Fruit fly (Drosophila melanogaster) whole organism, prepupa: ENCODE measurements around the gene Task6.

Experiments
- Blimp-1 ChIP-seq: fragments of 200-800 bp; sonication (Bioruptor generic); optimal IDR thresholded peaks from 3 replicates; lab custom pipeline; 2017; ENCODE audit warnings: missing biosample characterization, missing genetic modification characterization, mild to moderate bottlenecking, moderate library complexity, missing genetic modification reagents
- CG10631 ChIP-seq: fragments of 200-800 bp; sonication (Bioruptor generic); optimal IDR thresholded peaks from 2 replicates; lab custom pipeline; 2016; ENCODE audit warnings: missing biosample characterization, missing genetic modification characterization
- CG10669 ChIP-seq: fragments of 200-800 bp; sonication (Bioruptor generic); optimal IDR thresholded peaks from 3 replicates; lab custom pipeline; 2018; ENCODE audit warnings: missing biosample characterization, mild to moderate bottlenecking, missing genetic modification characterization, moderate library complexity
- CG11294 ChIP-seq: fragments of 200-800 bp; sonication (Bioruptor generic); IDR thresholded peaks from 2 replicates; pipeline ENCODE4 v1.3.6; 2022; ENCODE audit warnings: missing biosample characterization, missing genetic modification characterization
- CG11762 ChIP-seq: fragments of 200-800 bp; sonication (Bioruptor generic); optimal IDR thresholded peaks from 3 replicates; lab custom pipeline; 2016; ENCODE audit warnings: missing biosample characterization, missing genetic modification characterization; ENCODE audit not compliant: insufficient read depth
- CG11902 ChIP-seq: fragments of 200-800 bp; sonication (Bioruptor generic); optimal IDR thresholded peaks from 3 replicates; lab custom pipeline; 2016; ENCODE audit warnings: missing biosample characterization, missing genetic modification characterization
- CG15336 ChIP-seq: fragments of 200-800 bp; sonication (Bioruptor generic); IDR thresholded peaks from 2 replicates; pipeline ENCODE4 v1.3.6; 2022; ENCODE audit warnings: missing biosample characterization, missing genetic modification characterization
- CG1621 ChIP-seq: fragments of 200-800 bp; sonication (Bioruptor generic); optimal IDR thresholded peaks from 3 replicates; lab custom pipeline; 2018; ENCODE audit warnings: missing biosample characterization, mild to moderate bottlenecking, missing genetic modification characterization
- CG16779 ChIP-seq: fragments of 200-800 bp; sonication (Bioruptor generic); optimal IDR thresholded peaks from 3 replicates; lab custom pipeline; 2017; ENCODE audit warnings: missing biosample characterization, mild to moderate bottlenecking, missing genetic modification characterization
- CG3032 ChIP-seq: fragments of 200-800 bp; optimal IDR thresholded peaks from 2 replicates; lab custom pipeline; 2019; ENCODE audit warnings: missing biosample characterization, mild to moderate bottlenecking, missing genetic modification characterization, moderate library complexity
- CG32006 ChIP-seq: fragments of 200-800 bp; sonication (Bioruptor generic); optimal IDR thresholded peaks from 3 replicates; lab custom pipeline; 2017; ENCODE audit warnings: missing biosample characterization, mild to moderate bottlenecking, missing genetic modification characterization
- CG34406 ChIP-seq: fragments of 200-800 bp; sonication (Bioruptor generic); optimal IDR thresholded peaks from 3 replicates; lab custom pipeline; 2016; ENCODE audit warnings: missing biosample characterization, missing genetic modification characterization
- CG4318 ChIP-seq: fragments of 200-800 bp; sonication (Bioruptor generic); optimal IDR thresholded peaks from 3 replicates; lab custom pipeline; 2017; ENCODE audit warnings: missing biosample characterization, mild to moderate bottlenecking, missing genetic modification characterization
- CG6276 ChIP-seq: fragments of 200-800 bp; sonication (Bioruptor generic); optimal IDR thresholded peaks from 2 replicates; lab custom pipeline; 2017; ENCODE audit warnings: missing biosample characterization, mild to moderate bottlenecking, missing genetic modification characterization
- CG6792 ChIP-seq: fragments of 200-800 bp; sonication (Bioruptor generic); optimal IDR thresholded peaks from 3 replicates; lab custom pipeline; 2016; ENCODE audit warnings: missing biosample characterization, missing genetic modification characterization
- CG6808 ChIP-seq: fragments of 200-800 bp; sonication (Bioruptor generic); optimal IDR thresholded peaks from 3 replicates; lab custom pipeline; 2017; ENCODE audit warnings: missing biosample characterization, missing genetic modification characterization, mild to moderate bottlenecking, moderate library complexity, missing genetic modification reagents
- CG6854 ChIP-seq: fragments of 200-800 bp; sonication (Bioruptor generic); optimal IDR thresholded peaks from 2 replicates; lab custom pipeline; 2017; ENCODE audit warnings: missing biosample characterization, mild to moderate bottlenecking, missing genetic modification characterization
- CG8119 ChIP-seq: fragments of 200-800 bp; sonication (Bioruptor generic); IDR thresholded peaks from 3 replicates; pipeline ENCODE4 v1.3.6; 2022; ENCODE audit warnings: missing biosample characterization, missing genetic modification characterization
- CG8319 ChIP-seq: fragments of 200-800 bp; sonication (Bioruptor generic); optimal IDR thresholded peaks from 3 replicates; lab custom pipeline; 2016; ENCODE audit warnings: missing biosample characterization, missing genetic modification characterization
- CG9139 ChIP-seq: fragments of 200-800 bp; sonication (Bioruptor generic); optimal IDR thresholded peaks from 3 replicates; lab custom pipeline; 2017; ENCODE audit warnings: missing biosample characterization, mild to moderate bottlenecking, missing genetic modification characterization
- Eip75B ChIP-seq: fragments of 200-800 bp; sonication (Bioruptor generic); optimal IDR thresholded peaks from 3 replicates; lab custom pipeline; 2016; ENCODE audit warnings: missing biosample characterization, missing genetic modification characterization
- Eip78C ChIP-seq: fragments of 200-800 bp; sonication (Bioruptor generic); peaks from one replicate; lab custom pipeline; 2016; ENCODE audit warnings: missing biosample characterization, missing genetic modification characterization
- Ets21C ChIP-seq: fragments of 200-800 bp; sonication (Bioruptor generic); optimal IDR thresholded peaks from 3 replicates; lab custom pipeline; 2016; ENCODE audit warnings: missing biosample characterization, missing genetic modification characterization
- Ets96B ChIP-seq: fragments of 200-800 bp; optimal IDR thresholded peaks from 2 replicates; lab custom pipeline; 2019; ENCODE audit warnings: missing biosample characterization, mild to moderate bottlenecking, missing genetic modification characterization, moderate library complexity
- Gug ChIP-seq: fragments of 200-800 bp; sonication (Bioruptor generic); IDR thresholded peaks from 2 replicates; pipeline ENCODE4 v1.3.6; 2022; ENCODE audit warnings: missing biosample characterization, missing genetic modification characterization
- Hr39 ChIP-seq: fragments of 200-800 bp; sonication (Bioruptor generic); optimal IDR thresholded peaks from 2 replicates; lab custom pipeline; 2016; ENCODE audit warnings: missing biosample characterization, missing genetic modification characterization
- Hr4 ChIP-seq: fragments of 200-800 bp; sonication (Bioruptor generic); optimal IDR thresholded peaks from 3 replicates; lab custom pipeline; 2016; ENCODE audit warnings: missing biosample characterization, missing genetic modification characterization
- Lpt ChIP-seq: fragments of 200-800 bp; sonication (Bioruptor generic); optimal IDR thresholded peaks from 3 replicates; lab custom pipeline; 2016; ENCODE audit warnings: missing biosample characterization, missing genetic modification characterization
- Met ChIP-seq: fragments of 200-800 bp; sonication (Bioruptor generic); optimal IDR thresholded peaks from 3 replicates; lab custom pipeline; 2016; ENCODE audit warnings: missing biosample characterization, missing genetic modification characterization
- OdsH ChIP-seq: fragments of 200-800 bp; sonication (Bioruptor generic); optimal IDR thresholded peaks from 3 replicates; lab custom pipeline; 2016; ENCODE audit warnings: missing biosample characterization, missing genetic modification characterization
- Smox ChIP-seq: fragments of 200-800 bp; sonication (Bioruptor generic); optimal IDR thresholded peaks from 3 replicates; lab custom pipeline; 2016; ENCODE audit warnings: missing biosample characterization, missing genetic modification characterization
- Sox14 ChIP-seq: fragments of 200-800 bp; sonication (Bioruptor generic); optimal IDR thresholded peaks from 3 replicates; lab custom pipeline; 2016; ENCODE audit warnings: missing biosample characterization, missing genetic modification characterization
- achi ChIP-seq: fragments of 200-800 bp; sonication (Bioruptor generic); optimal IDR thresholded peaks from 3 replicates; lab custom pipeline; 2016; ENCODE audit warnings: missing biosample characterization, missing genetic modification characterization
- acj6 ChIP-seq: fragments of 200-800 bp; sonication (Bioruptor generic); optimal IDR thresholded peaks from 3 replicates; lab custom pipeline; 2016; ENCODE audit warnings: missing biosample characterization, missing genetic modification characterization
- cyc ChIP-seq: fragments of 200-800 bp; sonication (Bioruptor generic); optimal IDR thresholded peaks from 3 replicates; lab custom pipeline; 2016; ENCODE audit warnings: missing biosample characterization, missing genetic modification characterization
- dac ChIP-seq: fragments of 200-800 bp; sonication (Bioruptor generic); optimal IDR thresholded peaks from 2 replicates; lab custom pipeline; 2017; ENCODE audit warnings: missing biosample characterization, mild to moderate bottlenecking, missing genetic modification characterization
- dsx ChIP-seq: fragments of 200-800 bp; optimal IDR thresholded peaks from 3 replicates; lab custom pipeline; 2019; ENCODE audit warnings: missing biosample characterization, mild to moderate bottlenecking, missing genetic modification characterization, moderate library complexity; ENCODE audit not compliant: poor library complexity, severe bottlenecking
- eg ChIP-seq: fragments of 200-800 bp; sonication (Bioruptor generic); IDR thresholded peaks from 3 replicates; pipeline ENCODE4 v1.3.6; 2022; ENCODE audit warnings: missing biosample characterization, missing genetic modification characterization
- fd59A ChIP-seq: fragments of 200-800 bp; sonication (Bioruptor generic); optimal IDR thresholded peaks from 2 replicates; lab custom pipeline; 2017; ENCODE audit warnings: missing biosample characterization, mild to moderate bottlenecking, missing genetic modification characterization, missing genetic modification reagents
- fd85E ChIP-seq: fragments of 200-800 bp; sonication (Bioruptor generic); optimal IDR thresholded peaks from 3 replicates; lab custom pipeline; 2016; ENCODE audit warnings: missing biosample characterization, missing genetic modification characterization
- fkh ChIP-seq: fragments of 200-800 bp; sonication (Bioruptor generic); optimal IDR thresholded peaks from 3 replicates; lab custom pipeline; 2017; ENCODE audit warnings: missing biosample characterization, mild to moderate bottlenecking, missing genetic modification characterization, moderate library complexity
- lz ChIP-seq: fragments of 200-800 bp; sonication (Bioruptor generic); optimal IDR thresholded peaks from 3 replicates; lab custom pipeline; 2016; ENCODE audit warnings: missing biosample characterization, missing genetic modification characterization
- net ChIP-seq: fragments of 200-800 bp; sonication (Bioruptor generic); optimal IDR thresholded peaks from 3 replicates; lab custom pipeline; 2016; ENCODE audit warnings: missing biosample characterization, missing genetic modification characterization
- salr ChIP-seq, 2 experiments: fragments of 200-800 bp; sonication (Bioruptor generic); optimal IDR thresholded peaks; 3 replicates each; lab custom pipeline; 2016 to 2018; ENCODE audit warnings: missing biosample characterization in 2 of 2, missing genetic modification characterization in 2 of 2, mild to moderate bottlenecking in 1 of 2
- spab ChIP-seq: fragments of 200-800 bp; sonication (Bioruptor generic); optimal IDR thresholded peaks from 2 replicates; lab custom pipeline; 2017; ENCODE audit warnings: missing biosample characterization, mild to moderate bottlenecking, missing genetic modification characterization, missing genetic modification reagents
- ss ChIP-seq, 2 experiments: fragments of 200-800 bp; sonication (Bioruptor generic); optimal IDR thresholded peaks; 2 replicates in 1 of 2; 3 replicates in 1 of 2; lab custom pipeline; 2017 to 2018; ENCODE audit warnings: mild to moderate bottlenecking in 2 of 2, missing biosample characterization in 2 of 2, missing genetic modification characterization in 2 of 2, moderate library complexity in 1 of 2
- svp ChIP-seq: fragments of 200-800 bp; sonication (Bioruptor generic); peaks from one replicate; lab custom pipeline; 2016; ENCODE audit warnings: missing biosample characterization, missing genetic modification characterization
- topi ChIP-seq: fragments of 200-800 bp; sonication (Bioruptor generic); optimal IDR thresholded peaks from 3 replicates; lab custom pipeline; 2016; ENCODE audit warnings: missing biosample characterization, missing genetic modification characterization
- vri ChIP-seq: fragments of 200-800 bp; sonication (Bioruptor generic); optimal IDR thresholded peaks from 3 replicates; lab custom pipeline; 2016; ENCODE audit warnings: missing biosample characterization, mild to moderate bottlenecking, missing genetic modification characterization

Gene Task6

DNA sequence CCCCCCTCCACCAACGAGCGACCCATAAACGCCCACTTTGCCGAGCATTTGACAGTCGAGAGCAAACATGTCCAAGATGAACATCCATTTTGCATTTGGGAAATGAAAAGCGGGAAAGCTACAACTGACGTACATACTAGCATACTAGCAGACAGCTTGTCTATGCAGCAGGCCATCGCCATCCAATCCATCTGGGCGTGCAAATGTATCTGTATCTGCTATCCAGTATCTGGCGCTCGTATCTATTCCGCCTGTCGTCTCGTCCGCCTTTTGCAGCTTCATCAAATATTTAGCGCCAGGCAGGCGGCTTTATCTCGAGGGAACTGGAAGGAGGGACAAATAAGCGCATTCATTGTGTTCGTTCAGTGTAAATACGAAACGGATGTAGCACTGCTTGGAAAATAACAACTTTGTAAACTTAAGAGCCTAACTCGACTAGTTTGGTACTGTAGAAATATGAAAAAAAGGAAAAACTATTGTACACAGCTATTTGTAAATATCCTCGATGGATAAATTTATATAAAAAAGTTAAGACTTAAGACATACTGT, 39.7 kb upstream of the Task6 start (continued):
- TF ChIP-seq CG15336 (no peak), CG6276 (GFP tag; lab: Kevin White, UChicago) (no peak), fd85E (GFP tag; lab: Kevin White, UChicago) (no peak), CG9139 (no peak), svp (no peak), CG6854 (GFP tag; lab: Kevin White, UChicago) (no peak), CG11762 (GFP tag; lab: Kevin White, UChicago) (no peak), dac (no peak)

DNA sequence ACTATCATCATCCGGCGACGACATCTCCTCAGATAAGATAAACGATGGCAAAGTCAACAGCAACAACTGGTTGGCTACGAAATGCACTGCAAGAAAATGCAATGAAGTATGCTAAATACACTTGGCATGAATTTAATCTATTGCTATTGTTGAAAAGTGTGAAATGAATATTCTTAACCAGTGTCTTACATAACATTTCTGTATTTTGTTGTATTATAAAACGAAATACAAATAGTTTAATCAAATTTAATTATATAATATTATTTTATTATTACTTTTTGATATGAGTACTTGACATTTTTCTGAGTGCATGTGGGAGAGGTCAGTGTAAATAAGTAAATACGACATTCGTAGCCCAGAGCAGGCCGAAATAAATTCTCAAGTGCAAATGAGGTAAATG, 39.2 kb upstream of the Task6 start:
- TF ChIP-seq CG34406 (GFP tag; lab: Kevin White, UChicago) (peak; percentile 52), Smox (no peak), Eip75B (GFP tag; lab: Kevin White, UChicago) (no peak), salr (GFP tag; optimal IDR thresholded peaks at IDR 0.05; lab: Kevin White, UChicago) (peak in 1 of 2 experiments; percentile 44), CG8319 (no peak), CG10669 (GFP tag; lab: Kevin White, UChicago) (peak; percentile 46), achi (GFP tag; lab: Kevin White, UChicago) (peak; percentile 57), ss (GFP tag; optimal IDR thresholded peaks at IDR 0.05; lab: Kevin White, UChicago) (peak; percentile 52 to 68), Hr39 (no peak), Eip78C (GFP tag; lab: Kevin White, UChicago) (peak; percentile 74), spab (peak; percentile 36), Ets21C (no peak), dac (no peak), CG15336 (peak; percentile 78), CG6276 (GFP tag; lab: Kevin White, UChicago) (peak; percentile 53), CG4318 (GFP tag; lab: Kevin White, UChicago) (peak; percentile 59), Gug (peak; percentile 62), CG10631 (GFP tag; lab: Kevin White, UChicago) (peak; percentile 48), dsx (peak; percentile 52), CG11762 (GFP tag; lab: Kevin White, UChicago) (peak; percentile 5), cyc (GFP tag; lab: Kevin White, UChicago) (no peak), net (GFP tag; lab: Kevin White, UChicago) (peak; percentile 34), lz (GFP tag; lab: Kevin White, UChicago) (no peak), CG8119 (GFP tag; lab: Robert Waterston, UW) (peak; percentile 79), CG1621 (no peak), CG11902 (GFP tag; lab: Kevin White, UChicago) (no peak), Hr4 (GFP tag; lab: Kevin White, UChicago) (peak; percentile 39), Lpt (GFP tag; lab: Kevin White, UChicago) (peak; percentile 39), Sox14 (GFP tag; lab: Kevin White, UChicago) (no peak), CG16779 (peak; percentile 40), fkh (GFP tag; lab: Kevin White, UChicago) (peak; percentile 41), vri (no peak), svp (no peak), CG11294 (GFP tag; lab: Robert Waterston, UW) (peak; percentile 31; the same call in 1 of the 2 replicates), Blimp-1 (no peak), Met (GFP tag; lab: Kevin White, UChicago) (no peak), topi (GFP tag; lab: Kevin White, UChicago) (no peak), CG32006 (peak; percentile 80), CG3032 (tag; lab: Kevin White, UChicago) (peak; percentile 54), eg (GFP tag; lab: Robert Waterston, UW) (peak; percentile 64; the same call in 2 of the 3 replicates), acj6 (GFP tag; lab: Kevin White, UChicago) (peak; percentile 32), fd59A (GFP tag; lab: Kevin White, UChicago) (no peak), CG6808 (GFP tag; lab: Kevin White, UChicago) (peak; percentile 49), fd85E (GFP tag; lab: Kevin White, UChicago) (no peak), Ets96B (tag; lab: Kevin White, UChicago) (peak; percentile 69), OdsH (GFP tag; lab: Kevin White, UChicago) (peak; percentile 60), CG6792 (GFP tag; lab: Kevin White, UChicago) (peak; percentile 33)
